Worm (Caenorhabditis elegans) whole organism, midembryonic: ENCODE results near the gene cisd-1.

Experiments
- cog-1 ChIP-seq: sonication (generic microtip); optimal IDR thresholded peaks from 2 replicates; lab custom pipeline; 2016; ENCODE audit warnings: missing genetic modification characterization, missing compliant biosample characterization
- med-1 ChIP-seq: sonication (generic microtip); optimal IDR thresholded peaks from 2 replicates; lab custom pipeline; 2017; ENCODE audit warnings: missing genetic modification characterization, mild to moderate bottlenecking, missing compliant biosample characterization, antibody characterized with exemption, missing genetic modification reagents; ENCODE audit not compliant: insufficient read depth
- ref-1 ChIP-seq: fragments of 200-800 bp; sonication (Bioruptor generic); conservative IDR thresholded peaks from 2 replicates; pipeline ENCODE4 v1.3.6; 2022; ENCODE audit warnings: missing genetic modification reagents, missing genetic modification characterization, missing compliant biosample characterization
- ztf-23 ChIP-seq: fragments of 200-800 bp; sonication (Bioruptor generic); IDR thresholded peaks from 2 replicates; pipeline ENCODE4 v1.3.6; 2022; ENCODE audit warnings: missing genetic modification reagents, missing genetic modification characterization, missing compliant biosample characterization

DNA sequence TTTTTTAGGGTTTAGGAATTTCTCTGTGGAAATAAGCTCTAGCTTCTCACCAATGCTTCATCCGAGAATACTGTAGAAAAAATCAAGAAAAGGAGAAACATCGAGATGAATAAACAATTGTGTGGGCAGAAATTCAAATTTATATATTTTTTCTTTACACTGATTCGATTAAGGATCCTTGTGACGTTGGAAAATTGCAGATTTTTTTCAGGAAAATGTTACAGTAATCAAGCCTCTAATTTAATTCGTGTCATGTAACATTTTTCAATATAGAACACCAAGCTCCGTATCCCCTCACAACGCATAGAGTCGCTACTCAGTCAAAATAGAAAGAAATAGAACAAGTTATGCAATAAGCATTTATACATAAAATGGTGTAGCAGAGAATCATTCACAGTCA is 7.0 kb upstream of the cisd-1 start, which contains the start of gene W02B12.16:
- no peak for TF ChIP-seq ztf-23 (GFP tag; lab: Robert Waterston, UW)
- no peak for TF ChIP-seq med-1
- no peak for TF ChIP-seq cog-1 (tag; lab: Kevin White, UChicago)
- no peak for TF ChIP-seq ref-1 (GFP tag; lab: Robert Waterston, UW)
